Fruit fly (Drosophila melanogaster): ENCODE results near the gene Sox21a.
A peak's percentile ranks its signal among the peaks of the same experiment; 100 is the strongest.

Gene Sox21a

DNA sequence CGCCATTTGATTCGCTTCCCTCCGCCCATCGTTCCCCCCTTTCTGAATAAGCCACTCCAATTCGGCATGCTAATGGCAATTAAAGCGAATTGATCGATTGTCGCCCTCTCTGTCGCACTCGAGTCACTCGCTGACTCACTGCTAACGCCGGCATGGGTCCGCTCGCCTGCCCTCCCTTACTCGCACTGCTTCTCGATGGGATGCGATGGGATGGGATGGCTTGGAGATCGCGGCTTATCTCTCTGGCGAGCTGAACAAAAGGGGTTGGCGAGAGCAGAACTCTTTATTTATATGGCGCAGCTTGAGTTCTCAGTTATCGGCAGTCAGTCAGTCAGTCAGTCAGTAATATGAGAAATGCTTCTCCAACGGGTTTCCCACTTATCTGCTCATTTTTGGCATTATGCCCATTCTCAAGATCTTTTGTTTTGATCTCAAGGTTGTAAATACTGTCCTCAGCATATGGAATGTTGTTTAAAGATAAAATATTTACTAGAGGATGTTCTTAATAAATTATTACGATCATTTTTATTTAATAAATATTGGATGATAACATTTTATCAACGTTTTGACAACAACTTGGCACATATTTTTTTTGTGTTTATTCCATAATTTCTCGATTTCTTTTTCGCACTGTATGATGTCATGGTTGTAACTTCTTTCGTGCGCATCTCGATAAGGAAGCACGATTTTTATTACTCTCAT, 52.0 kb downstream of the Sox21a start:
- TF ChIP-seq D1 (tag; optimal IDR thresholded peaks at IDR 0.05) (no peak), CG8301 (tag; optimal IDR thresholded peaks at IDR 0.05) (no peak), rn (GFP tag; IDR thresholded peaks at IDR 0.05) (no peak), CG13204 (GFP tag; optimal IDR thresholded peaks at IDR 0.05) (peak; percentile 90), Ets98B (GFP tag; IDR thresholded peaks at IDR 0.05) (no peak), EcR (GFP tag; optimal IDR thresholded peaks at IDR 0.05) (no peak)

DNA sequence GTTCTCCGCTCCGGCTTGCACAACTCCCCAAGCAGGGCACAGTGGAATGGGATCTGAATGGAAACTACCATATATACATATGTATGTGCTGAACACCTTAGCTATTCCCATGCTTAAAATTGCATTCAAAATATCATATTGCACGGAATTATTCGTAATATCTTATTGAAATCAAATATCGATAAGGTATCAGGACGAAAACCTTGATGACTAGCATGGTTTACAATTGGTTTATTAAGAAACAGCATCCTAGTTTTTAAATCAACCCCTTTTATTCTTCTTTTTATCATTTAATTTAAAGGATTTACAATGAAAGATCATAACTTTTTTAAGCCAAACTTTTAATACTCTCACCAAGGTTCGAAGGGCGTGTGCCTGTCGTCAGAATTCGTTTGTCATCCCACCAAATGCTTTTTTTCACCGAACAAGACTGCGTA, 52.6 kb downstream of the Sox21a start:
- peak; percentile 3 for TF ChIP-seq D1 (tag; optimal IDR thresholded peaks at IDR 0.05)
- no peak for TF ChIP-seq Ets98B (GFP tag; IDR thresholded peaks at IDR 0.05)
- no peak for TF ChIP-seq rn (GFP tag; IDR thresholded peaks at IDR 0.05)
- no peak for TF ChIP-seq Pif1B (GFP tag; optimal IDR thresholded peaks at IDR 0.05)
- TF ChIP-seq CG10348 (GFP tag; IDR thresholded peaks at IDR 0.05) = no peak
- no peak for TF ChIP-seq CG13204 (GFP tag; optimal IDR thresholded peaks at IDR 0.05)
- no peak for TF ChIP-seq CG9948 (tag; optimal IDR thresholded peaks at IDR 0.05)
- TF ChIP-seq Snoo (tag; optimal IDR thresholded peaks at IDR 0.05) = peak; percentile 34
- no peak for TF ChIP-seq gl (tag; optimal IDR thresholded peaks at IDR 0.05)
- TF ChIP-seq CG17806 (tag; optimal IDR thresholded peaks at IDR 0.05) = peak; percentile 4
- TF ChIP-seq CG12605 (GFP tag; IDR thresholded peaks at IDR 0.05) = no peak
- peak; percentile 3 for TF ChIP-seq CG15710 (tag; optimal IDR thresholded peaks at IDR 0.05)
- peak; percentile 4 for TF ChIP-seq CG8301 (tag; optimal IDR thresholded peaks at IDR 0.05)
- peak; percentile 43 for TF ChIP-seq CG14655 (GFP tag; optimal IDR thresholded peaks at IDR 0.05)
- no peak for TF ChIP-seq CG4496 (GFP tag; IDR thresholded peaks at IDR 0.05)
- no peak for TF ChIP-seq CG34367 (tag; optimal IDR thresholded peaks at IDR 0.05)
- TF ChIP-seq EcR (GFP tag; optimal IDR thresholded peaks at IDR 0.05) = no peak
- TF ChIP-seq Pif1A (GFP tag; optimal IDR thresholded peaks at IDR 0.05) = peak; percentile 51
- no peak for TF ChIP-seq CG32121 (GFP tag; IDR thresholded peaks at IDR 0.05)
- peak; percentile 28 for TF ChIP-seq CG8159 (tag; optimal IDR thresholded peaks at IDR 0.05)
- no peak for TF ChIP-seq fd96Ca (GFP tag; IDR thresholded peaks at IDR 0.05)

- no peak for TF ChIP-seq Pif1A (GFP tag; optimal IDR thresholded peaks at IDR 0.05)
- TF ChIP-seq CG9948 (tag; optimal IDR thresholded peaks at IDR 0.05) = no peak
- TF ChIP-seq gl (tag; optimal IDR thresholded peaks at IDR 0.05) = no peak
- TF ChIP-seq CG17806 (tag; optimal IDR thresholded peaks at IDR 0.05) = no peak
Observed at dm6 chr3L:14053806-14054205, 54.1 kb downstream of the Sox21a start.

All from whole organism, pupa.